Worm (Caenorhabditis elegans) whole organism, late embryonic: Measurements from ENCODE around the gene kat-1.

Experiments used
- C08G9.2 ChIP-seq: sonication (generic microtip); optimal IDR thresholded peaks from 2 replicates; lab custom pipeline; 2016; ENCODE audit warnings: mild to moderate bottlenecking, missing genetic modification characterization, moderate library complexity, missing compliant biosample characterization
- F13H6.1 ChIP-seq: sonication (generic microtip); optimal IDR thresholded peaks from 2 replicates; lab custom pipeline; 2016; ENCODE audit warnings: missing genetic modification characterization, missing compliant biosample characterization
- K02D7.2 ChIP-seq: sonication (generic microtip); optimal IDR thresholded peaks from 2 replicates; lab custom pipeline; 2017; ENCODE audit warnings: mild to moderate bottlenecking, missing genetic modification characterization, missing compliant biosample characterization
- K09A11.1 ChIP-seq: sonication (generic microtip); optimal IDR thresholded peaks from 2 replicates; lab custom pipeline; 2017; ENCODE audit warnings: antibody characterized with exemption, mild to moderate bottlenecking, missing genetic modification characterization, missing compliant biosample characterization; ENCODE audit not compliant: insufficient read depth
- Y22D7AL.16 ChIP-seq: sonication (generic microtip); optimal IDR thresholded peaks from 2 replicates; lab custom pipeline; 2016; ENCODE audit warnings: missing genetic modification characterization, missing compliant biosample characterization
- ahr-1 ChIP-seq: sonication (generic microtip); optimal IDR thresholded peaks from 2 replicates; lab custom pipeline; 2016; ENCODE audit warnings: missing genetic modification characterization, missing compliant biosample characterization
- ceh-14 ChIP-seq: sonication (generic microtip); optimal IDR thresholded peaks from 2 replicates; lab custom pipeline; 2016; ENCODE audit warnings: missing genotype, missing genetic modification characterization, missing compliant biosample characterization
- ceh-18 ChIP-seq: sonication (generic microtip); optimal IDR thresholded peaks from 2 replicates; lab custom pipeline; 2016; ENCODE audit warnings: missing genetic modification characterization, missing compliant biosample characterization
- ceh-19 ChIP-seq: fragments of 200-800 bp; sonication (Bioruptor generic); optimal IDR thresholded peaks from 2 replicates; lab custom pipeline; 2018; ENCODE audit warnings: mild to moderate bottlenecking, missing genetic modification characterization, missing compliant biosample characterization
- ceh-2 ChIP-seq: sonication (generic microtip); optimal IDR thresholded peaks from 2 replicates; lab custom pipeline; 2016; ENCODE audit warnings: missing genotype, missing genetic modification characterization, missing compliant biosample characterization
- ceh-22 ChIP-seq: sonication (generic microtip); optimal IDR thresholded peaks from 2 replicates; lab custom pipeline; 2017; ENCODE audit warnings: missing biosample characterization, missing genetic modification characterization
- ceh-24 ChIP-seq: sonication (generic microtip); optimal IDR thresholded peaks from 2 replicates; lab custom pipeline; 2016; ENCODE audit warnings: mild to moderate bottlenecking, missing genetic modification characterization, missing compliant biosample characterization
- ceh-30 ChIP-seq: fragments of 150-350 bp; optimal IDR thresholded peaks from 2 replicates; lab custom pipeline; 2014; ENCODE audit warnings: missing biosample characterization, missing genetic modification characterization
- ceh-31 ChIP-seq: sonication (generic microtip); optimal IDR thresholded peaks from 2 replicates; lab custom pipeline; 2016; ENCODE audit warnings: missing genetic modification characterization, missing compliant biosample characterization
- ceh-34 ChIP-seq: sonication (generic microtip); optimal IDR thresholded peaks from 2 replicates; lab custom pipeline; 2016; ENCODE audit warnings: mild to moderate bottlenecking, missing genetic modification characterization, missing compliant biosample characterization
- ceh-45 ChIP-seq: fragments of 200-800 bp; sonication (Bioruptor generic); IDR thresholded peaks from 2 replicates; pipeline ENCODE4 v1.3.6; 2022; ENCODE audit warnings: missing genetic modification reagents, missing genetic modification characterization, missing compliant biosample characterization
- ceh-48 ChIP-seq: sonication (generic microtip); optimal IDR thresholded peaks from 2 replicates; lab custom pipeline; 2016; ENCODE audit warnings: missing genetic modification characterization, inconsistent platforms, missing compliant biosample characterization
- che-1 ChIP-seq: sonication (generic microtip); optimal IDR thresholded peaks from 2 replicates; lab custom pipeline; 2016; ENCODE audit warnings: mild to moderate bottlenecking, missing genetic modification characterization, missing compliant biosample characterization
- dmd-4 ChIP-seq: sonication (generic microtip); optimal IDR thresholded peaks from 2 replicates; lab custom pipeline; 2016; ENCODE audit warnings: borderline replicate concordance, missing genetic modification characterization, missing compliant biosample characterization
- dve-1 ChIP-seq: sonication (generic microtip); optimal IDR thresholded peaks from 2 replicates; lab custom pipeline; 2017; ENCODE audit warnings: antibody characterized with exemption, mild to moderate bottlenecking, missing genetic modification characterization, missing compliant biosample characterization
- elt-2 ChIP-seq: sonication (generic microtip); optimal IDR thresholded peaks from 2 replicates; lab custom pipeline; 2016; ENCODE audit warnings: missing genetic modification reagents, missing genetic modification characterization, missing compliant biosample characterization
- eyg-1 ChIP-seq: sonication (generic microtip); optimal IDR thresholded peaks from 2 replicates; lab custom pipeline; 2016; ENCODE audit warnings: missing genotype, missing genetic modification characterization, missing compliant biosample characterization
- fax-1 ChIP-seq: sonication (generic microtip); optimal IDR thresholded peaks from 2 replicates; lab custom pipeline; 2016; ENCODE audit warnings: missing genotype, missing genetic modification characterization, missing compliant biosample characterization
- fkh-6 ChIP-seq: sonication (generic microtip); optimal IDR thresholded peaks from 2 replicates; lab custom pipeline; 2016; ENCODE audit warnings: missing genetic modification characterization, missing compliant biosample characterization
- gmeb-2 ChIP-seq: sonication (generic microtip); optimal IDR thresholded peaks from 2 replicates; lab custom pipeline; 2016; ENCODE audit warnings: missing genetic modification characterization, inconsistent platforms, missing compliant biosample characterization
- hlh-13 ChIP-seq: fragments of 200-800 bp; sonication (Bioruptor generic); optimal IDR thresholded peaks from 2 replicates; lab custom pipeline; 2018; ENCODE audit warnings: mild to moderate bottlenecking, missing genetic modification characterization, missing compliant biosample characterization
- hlh-6 ChIP-seq: sonication (generic microtip); optimal IDR thresholded peaks from 2 replicates; lab custom pipeline; 2016; ENCODE audit warnings: missing genotype, missing genetic modification characterization, missing compliant biosample characterization
- hlh-8 ChIP-seq: sonication (generic microtip); optimal IDR thresholded peaks from 2 replicates; lab custom pipeline; 2016; ENCODE audit warnings: missing genotype, missing genetic modification characterization, missing compliant biosample characterization
- lim-6 ChIP-seq: sonication (generic microtip); optimal IDR thresholded peaks from 2 replicates; lab custom pipeline; 2016; ENCODE audit warnings: missing genetic modification characterization, missing compliant biosample characterization
- lin-11 ChIP-seq: fragments of 200-800 bp; sonication (Bioruptor generic); optimal IDR thresholded peaks from 2 replicates; lab custom pipeline; 2018; ENCODE audit warnings: mild to moderate bottlenecking, missing genetic modification characterization, missing compliant biosample characterization
- mec-3 ChIP-seq: sonication (generic microtip); optimal IDR thresholded peaks from 2 replicates; lab custom pipeline; 2016; ENCODE audit warnings: borderline replicate concordance, missing genetic modification characterization, missing compliant biosample characterization
- nfya-1 ChIP-seq: sonication (generic microtip); optimal IDR thresholded peaks from 2 replicates; lab custom pipeline; 2017; ENCODE audit warnings: missing genetic modification characterization, mild to moderate bottlenecking, missing compliant biosample characterization, antibody characterized with exemption, moderate library complexity
- nhr-11 ChIP-seq: fragments of 150-350 bp; optimal IDR thresholded peaks from 2 replicates; lab custom pipeline; 2014; ENCODE audit warnings: missing biosample characterization, missing genetic modification characterization
- npax-4 ChIP-seq: sonication (generic microtip); optimal IDR thresholded peaks from 2 replicates; lab custom pipeline; 2016; ENCODE audit warnings: missing genetic modification characterization, missing compliant biosample characterization
- odd-2 ChIP-seq: sonication (generic microtip); optimal IDR thresholded peaks from 2 replicates; lab custom pipeline; 2017; ENCODE audit warnings: antibody characterized with exemption, mild to moderate bottlenecking, missing genetic modification characterization, missing compliant biosample characterization
- pax-1 ChIP-seq: fragments of 150-350 bp; optimal IDR thresholded peaks from 2 replicates; lab custom pipeline; 2014; ENCODE audit warnings: missing biosample characterization, missing genetic modification characterization
- pha-2 ChIP-seq: sonication (generic microtip); optimal IDR thresholded peaks from 2 replicates; lab custom pipeline; 2017; ENCODE audit warnings: mild to moderate bottlenecking, missing genetic modification characterization, missing compliant biosample characterization
- pqm-1 ChIP-seq: sonication (generic microtip); optimal IDR thresholded peaks from 2 replicates; lab custom pipeline; 2016; ENCODE audit warnings: missing genetic modification characterization, missing compliant biosample characterization
- pros-1 ChIP-seq: fragments of 150-350 bp; optimal IDR thresholded peaks from 2 replicates; lab custom pipeline; 2014; ENCODE audit warnings: missing biosample characterization, missing genetic modification reagents, missing genetic modification characterization
- ref-2 ChIP-seq: sonication (generic microtip); optimal IDR thresholded peaks from 2 replicates; lab custom pipeline; 2016; ENCODE audit warnings: missing genetic modification characterization, missing compliant biosample characterization
- rnt-1 ChIP-seq: sonication (generic microtip); optimal IDR thresholded peaks from 2 replicates; lab custom pipeline; 2016; ENCODE audit warnings: missing genetic modification characterization, missing compliant biosample characterization
- sdc-2 ChIP-seq: sonication (generic microtip); optimal IDR thresholded peaks from 2 replicates; lab custom pipeline; 2016; ENCODE audit warnings: missing genotype, missing genetic modification characterization, missing compliant biosample characterization
- sox-2 ChIP-seq: fragments of 200-800 bp; sonication (Bioruptor generic); IDR thresholded peaks from 2 replicates; pipeline ENCODE4 v1.3.6; 2022; ENCODE audit warnings: missing genetic modification reagents, missing genetic modification characterization, missing compliant biosample characterization
- sox-4 ChIP-seq: sonication (generic microtip); optimal IDR thresholded peaks from 2 replicates; lab custom pipeline; 2017; ENCODE audit warnings: mild to moderate bottlenecking, missing genetic modification characterization, inconsistent platforms, missing compliant biosample characterization
- syd-9 ChIP-seq: sonication (generic microtip); optimal IDR thresholded peaks from 2 replicates; lab custom pipeline; 2016; ENCODE audit warnings: mild to moderate bottlenecking, missing genetic modification characterization, moderate library complexity, missing compliant biosample characterization
- tbx-2 ChIP-seq: sonication (generic microtip); optimal IDR thresholded peaks from 2 replicates; lab custom pipeline; 2016; ENCODE audit warnings: missing genetic modification characterization, missing compliant biosample characterization
- ttx-3 ChIP-seq: sonication (generic microtip); optimal IDR thresholded peaks from 2 replicates; lab custom pipeline; 2016; ENCODE audit warnings: missing genetic modification reagents, missing genetic modification characterization, missing compliant biosample characterization
- unc-3 ChIP-seq, 2 experiments: fragments of 200-800 bp in 1 of 2; sonication (Bioruptor generic) in 1 of 2; sonication (generic microtip) in 1 of 2; conservative IDR thresholded peaks in 1 of 2; optimal IDR thresholded peaks in 1 of 2; 2 replicates each; pipeline versions ENCODE4 v1.3.6 to Lab custom; 2016 to 2022; ENCODE audit warnings: missing compliant biosample characterization in 2 of 2, missing genetic modification characterization in 2 of 2, missing genetic modification reagents in 1 of 2
- unc-42 ChIP-seq: sonication (generic microtip); optimal IDR thresholded peaks from 2 replicates; lab custom pipeline; 2016; ENCODE audit warnings: missing genotype, missing genetic modification characterization, missing compliant biosample characterization
- unc-55 ChIP-seq: sonication (generic microtip); optimal IDR thresholded peaks from 2 replicates; lab custom pipeline; 2017; ENCODE audit warnings: missing biosample characterization, missing genetic modification reagents, missing genetic modification characterization
- unc-86 ChIP-seq: sonication (generic microtip); optimal IDR thresholded peaks from 2 replicates; lab custom pipeline; 2016; ENCODE audit warnings: missing genetic modification characterization, missing compliant biosample characterization
- ztf-16 ChIP-seq: sonication (generic microtip); optimal IDR thresholded peaks from 2 replicates; lab custom pipeline; 2017; ENCODE audit warnings: missing genetic modification characterization, missing compliant biosample characterization

kat-1 gene

ce11 chrII:7104794-7105613 lies 31.4 kb downstream of the kat-1 start, which contains the start of the genes farl-11 and rpl-33:
TSS of gene farl-11 (minus strand) at chrII:7105035.
TSS of gene rpl-33 (plus strand) at chrII:7105563.
- TF ChIP-seq F13H6.1 (tag; lab: Kevin White, UChicago) (no peak), ceh-18 (peak; percentile 54), ceh-24 (tag; lab: Kevin White, UChicago) (no peak), dmd-4 (no peak), che-1 (no peak), gmeb-2 (no peak), ceh-30 (tag; lab: Kevin White, UChicago) (no peak), sdc-2 (no peak), lim-6 (no peak), nfya-1 (tag; lab: Kevin White, UChicago) (peak; percentile 73), pqm-1 (tag; lab: Kevin White, UChicago) (no peak), ceh-45 (GFP tag; lab: Robert Waterston, UW) (no peak), ttx-3 (tag; lab: Kevin White, UChicago) (no peak), ceh-22 (tag; lab: Kevin White, UChicago) (no peak), mec-3 (tag; lab: Kevin White, UChicago) (no peak), ceh-14 (tag; lab: Kevin White, UChicago) (no peak), lin-11 (no peak), hlh-13 (GFP tag; lab: Kevin White, UChicago) (no peak), tbx-2 (peak; percentile 52), Y22D7AL.16 (tag; lab: Kevin White, UChicago) (no peak), syd-9 (tag; lab: Kevin White, UChicago) (no peak), pha-2 (tag; lab: Kevin White, UChicago) (no peak), eyg-1 (tag; lab: Kevin White, UChicago) (no peak), hlh-6 (tag; lab: Kevin White, UChicago) (no peak), pax-1 (tag; lab: Kevin White, UChicago) (peak; percentile 19), ztf-16 (no peak), ceh-48 (tag; lab: Kevin White, UChicago) (no peak), nhr-11 (tag; lab: Kevin White, UChicago) (no peak), fax-1 (tag; lab: Kevin White, UChicago) (no peak), sox-4 (tag; lab: Kevin White, UChicago) (no peak), unc-42 (tag; lab: Kevin White, UChicago) (peak; percentile 6), pros-1 (tag; lab: Kevin White, UChicago) (no peak), odd-2 (tag; lab: Kevin White, UChicago) (no peak), K02D7.2 (tag; lab: Kevin White, UChicago) (no peak), npax-4 (tag; lab: Kevin White, UChicago) (no peak), fkh-6 (no peak), elt-2 (peak; percentile 42), ceh-19 (no peak), dve-1 (tag; lab: Kevin White, UChicago) (peak; percentile 50), ahr-1 (tag; lab: Kevin White, UChicago) (no peak), K09A11.1 (tag; lab: Kevin White, UChicago) (no peak), unc-55 (GFP tag; lab: Kevin White, UChicago) (peak; percentile 38), unc-3 (GFP tag; conservative IDR thresholded peaks at IDR 0.05; lab: Robert Waterston, UW) (no peak), unc-3 (tag; optimal IDR thresholded peaks at IDR 0.05; lab: Kevin White, UChicago) (no peak), ceh-34 (tag; lab: Kevin White, UChicago) (peak; percentile 23), C08G9.2 (tag; lab: Kevin White, UChicago) (no peak), rnt-1 (tag; lab: Kevin White, UChicago) (peak; percentile 19), unc-86 (tag; lab: Kevin White, UChicago) (no peak), hlh-8 (no peak), ref-2 (tag; lab: Kevin White, UChicago) (peak; percentile 29), ceh-31 (tag; lab: Kevin White, UChicago) (peak; percentile 80), ceh-2 (tag; lab: Kevin White, UChicago) (no peak), sox-2 (no peak)
